Worm (Caenorhabditis elegans) whole organism, mixed stage, embryonic: ENCODE measurements around the gene ZK381.8.

Experiments
- blmp-1 ChIP-seq: fragments of 150-350 bp; optimal IDR thresholded peaks from 2 replicates; lab custom pipeline; 2014; ENCODE audit warnings: missing biosample characterization, missing genetic modification characterization
- elt-1 ChIP-seq: sonication (generic microtip); optimal IDR thresholded peaks from 2 replicates; lab custom pipeline; 2017; ENCODE audit warnings: missing genetic modification characterization, mild to moderate bottlenecking, missing compliant biosample characterization, antibody characterized with exemption, moderate library complexity, borderline replicate concordance; ENCODE audit not compliant: insufficient read depth
- elt-3 ChIP-seq: fragments of 150-350 bp; optimal IDR thresholded peaks from 2 replicates; lab custom pipeline; 2014; ENCODE audit warnings: missing biosample characterization, missing genetic modification characterization
- nhr-12 ChIP-seq: fragments of 150-350 bp; optimal IDR thresholded peaks from 2 replicates; lab custom pipeline; 2014; ENCODE audit warnings: missing biosample characterization, missing genetic modification characterization
- snpc-4 ChIP-seq: fragments of 150-350 bp; optimal IDR thresholded peaks from 2 replicates; lab custom pipeline; 2014; ENCODE audit warnings: missing biosample characterization, missing genetic modification characterization
- unc-120 ChIP-seq: sonication (generic microtip); optimal IDR thresholded peaks from 2 replicates; lab custom pipeline; 2017; ENCODE audit warnings: missing genetic modification characterization, missing compliant biosample characterization; ENCODE audit not compliant: poor library complexity, severe bottlenecking
- unc-62 ChIP-seq: fragments of 150-350 bp; optimal IDR thresholded peaks from 2 replicates; lab custom pipeline; 2014; ENCODE audit warnings: missing biosample characterization, missing genetic modification reagents, missing genetic modification characterization

ce11 chrIV:6970271-6970670 lies at the start of gene ZK381.8:
- TF ChIP-seq unc-62 (GFP tag; lab: Kevin White, UChicago) (no peak), unc-120 (no peak), snpc-4 (tag; lab: Kevin White, UChicago) (no peak), elt-3 (tag; lab: Kevin White, UChicago) (no peak), nhr-12 (no peak), blmp-1 (tag; lab: Kevin White, UChicago) (no peak), elt-1 (tag; lab: Kevin White, UChicago) (no peak)
